Fruit fly (Drosophila melanogaster) whole organism, prepupa: Measurements from ENCODE around the gene CG3610.

Source experiments
- Blimp-1 ChIP-seq: fragments of 200-800 bp; sonication (Bioruptor generic); optimal IDR thresholded peaks from 3 replicates; lab custom pipeline; 2017; ENCODE audit warnings: missing biosample characterization, missing genetic modification characterization, mild to moderate bottlenecking, moderate library complexity, missing genetic modification reagents
- CG15336 ChIP-seq: fragments of 200-800 bp; sonication (Bioruptor generic); IDR thresholded peaks from 2 replicates; pipeline ENCODE4 v1.3.6; 2022; ENCODE audit warnings: missing biosample characterization, missing genetic modification characterization
- CG1621 ChIP-seq: fragments of 200-800 bp; sonication (Bioruptor generic); optimal IDR thresholded peaks from 3 replicates; lab custom pipeline; 2018; ENCODE audit warnings: missing biosample characterization, mild to moderate bottlenecking, missing genetic modification characterization
- CG16779 ChIP-seq: fragments of 200-800 bp; sonication (Bioruptor generic); optimal IDR thresholded peaks from 3 replicates; lab custom pipeline; 2017; ENCODE audit warnings: missing biosample characterization, mild to moderate bottlenecking, missing genetic modification characterization
- CG3032 ChIP-seq: fragments of 200-800 bp; optimal IDR thresholded peaks from 2 replicates; lab custom pipeline; 2019; ENCODE audit warnings: missing biosample characterization, mild to moderate bottlenecking, missing genetic modification characterization, moderate library complexity
- CG31627 ChIP-seq: fragments of 200-800 bp; sonication (Bioruptor generic); optimal IDR thresholded peaks from 3 replicates; lab custom pipeline; 2016; ENCODE audit warnings: missing biosample characterization, missing genetic modification characterization
- CG3919 ChIP-seq: fragments of 200-800 bp; sonication (Bioruptor generic); optimal IDR thresholded peaks from 3 replicates; lab custom pipeline; 2016; ENCODE audit warnings: missing biosample characterization, missing genetic modification characterization
- CG6163 ChIP-seq: fragments of 200-800 bp; sonication (Bioruptor generic); IDR thresholded peaks from 3 replicates; pipeline ENCODE4 v1.3.6; 2022; ENCODE audit warnings: missing biosample characterization, missing genetic modification characterization
- CG6792 ChIP-seq: fragments of 200-800 bp; sonication (Bioruptor generic); optimal IDR thresholded peaks from 3 replicates; lab custom pipeline; 2016; ENCODE audit warnings: missing biosample characterization, missing genetic modification characterization
- CG6808 ChIP-seq: fragments of 200-800 bp; sonication (Bioruptor generic); optimal IDR thresholded peaks from 3 replicates; lab custom pipeline; 2017; ENCODE audit warnings: missing biosample characterization, missing genetic modification characterization, mild to moderate bottlenecking, moderate library complexity, missing genetic modification reagents
- CG6854 ChIP-seq: fragments of 200-800 bp; sonication (Bioruptor generic); optimal IDR thresholded peaks from 2 replicates; lab custom pipeline; 2017; ENCODE audit warnings: missing biosample characterization, mild to moderate bottlenecking, missing genetic modification characterization
- CG8119 ChIP-seq: fragments of 200-800 bp; sonication (Bioruptor generic); IDR thresholded peaks from 3 replicates; pipeline ENCODE4 v1.3.6; 2022; ENCODE audit warnings: missing biosample characterization, missing genetic modification characterization
- CG8319 ChIP-seq: fragments of 200-800 bp; sonication (Bioruptor generic); optimal IDR thresholded peaks from 3 replicates; lab custom pipeline; 2016; ENCODE audit warnings: missing biosample characterization, missing genetic modification characterization
- CG8632 ChIP-seq: fragments of 200-800 bp; sonication (Bioruptor generic); optimal IDR thresholded peaks from 3 replicates; lab custom pipeline; 2016; ENCODE audit warnings: missing biosample characterization, missing genetic modification characterization
- CG9139 ChIP-seq: fragments of 200-800 bp; sonication (Bioruptor generic); optimal IDR thresholded peaks from 3 replicates; lab custom pipeline; 2017; ENCODE audit warnings: missing biosample characterization, mild to moderate bottlenecking, missing genetic modification characterization
- Eip78C ChIP-seq: fragments of 200-800 bp; sonication (Bioruptor generic); peaks from one replicate; lab custom pipeline; 2016; ENCODE audit warnings: missing biosample characterization, missing genetic modification characterization
- Eip93F ChIP-seq: fragments of 200-800 bp; sonication (Bioruptor generic); optimal IDR thresholded peaks from 2 replicates; lab custom pipeline; 2016; ENCODE audit warnings: missing biosample characterization, mild to moderate bottlenecking, missing genetic modification characterization
- Ets21C ChIP-seq: fragments of 200-800 bp; sonication (Bioruptor generic); optimal IDR thresholded peaks from 3 replicates; lab custom pipeline; 2016; ENCODE audit warnings: missing biosample characterization, missing genetic modification characterization
- Ets96B ChIP-seq: fragments of 200-800 bp; optimal IDR thresholded peaks from 2 replicates; lab custom pipeline; 2019; ENCODE audit warnings: missing biosample characterization, mild to moderate bottlenecking, missing genetic modification characterization, moderate library complexity
- Gug ChIP-seq: fragments of 200-800 bp; sonication (Bioruptor generic); IDR thresholded peaks from 2 replicates; pipeline ENCODE4 v1.3.6; 2022; ENCODE audit warnings: missing biosample characterization, missing genetic modification characterization
- Hr38 ChIP-seq: sonication (Bioruptor generic); optimal IDR thresholded peaks from 2 replicates; lab custom pipeline; 2016; ENCODE audit warnings: missing biosample characterization, missing genetic modification characterization
- Lpt ChIP-seq: fragments of 200-800 bp; sonication (Bioruptor generic); optimal IDR thresholded peaks from 3 replicates; lab custom pipeline; 2016; ENCODE audit warnings: missing biosample characterization, missing genetic modification characterization
- Smox ChIP-seq: fragments of 200-800 bp; sonication (Bioruptor generic); optimal IDR thresholded peaks from 3 replicates; lab custom pipeline; 2016; ENCODE audit warnings: missing biosample characterization, missing genetic modification characterization
- Sox102F ChIP-seq: fragments of 200-800 bp; sonication (Bioruptor generic); optimal IDR thresholded peaks from 2 replicates; lab custom pipeline; 2016; ENCODE audit warnings: missing biosample characterization, mild to moderate bottlenecking, missing genetic modification characterization
- Sox14 ChIP-seq: fragments of 200-800 bp; sonication (Bioruptor generic); optimal IDR thresholded peaks from 3 replicates; lab custom pipeline; 2016; ENCODE audit warnings: missing biosample characterization, missing genetic modification characterization
- Sox15 ChIP-seq: fragments of 200-800 bp; sonication (Bioruptor generic); optimal IDR thresholded peaks from 3 replicates; lab custom pipeline; 2016; ENCODE audit warnings: missing biosample characterization, missing genetic modification characterization
- dsx ChIP-seq: fragments of 200-800 bp; optimal IDR thresholded peaks from 3 replicates; lab custom pipeline; 2019; ENCODE audit warnings: missing biosample characterization, mild to moderate bottlenecking, missing genetic modification characterization, moderate library complexity; ENCODE audit not compliant: poor library complexity, severe bottlenecking
- eg ChIP-seq: fragments of 200-800 bp; sonication (Bioruptor generic); IDR thresholded peaks from 3 replicates; pipeline ENCODE4 v1.3.6; 2022; ENCODE audit warnings: missing biosample characterization, missing genetic modification characterization
- esn ChIP-seq: fragments of 200-800 bp; sonication (Bioruptor generic); optimal IDR thresholded peaks from 2 replicates; lab custom pipeline; 2016; ENCODE audit warnings: missing biosample characterization, mild to moderate bottlenecking, missing genetic modification characterization, moderate library complexity
- fd85E ChIP-seq: fragments of 200-800 bp; sonication (Bioruptor generic); optimal IDR thresholded peaks from 3 replicates; lab custom pipeline; 2016; ENCODE audit warnings: missing biosample characterization, missing genetic modification characterization
- fkh ChIP-seq: fragments of 200-800 bp; sonication (Bioruptor generic); optimal IDR thresholded peaks from 3 replicates; lab custom pipeline; 2017; ENCODE audit warnings: missing biosample characterization, mild to moderate bottlenecking, missing genetic modification characterization, moderate library complexity
- net ChIP-seq: fragments of 200-800 bp; sonication (Bioruptor generic); optimal IDR thresholded peaks from 3 replicates; lab custom pipeline; 2016; ENCODE audit warnings: missing biosample characterization, missing genetic modification characterization
- ss ChIP-seq, 2 experiments: fragments of 200-800 bp; sonication (Bioruptor generic); optimal IDR thresholded peaks; 2 replicates in 1 of 2; 3 replicates in 1 of 2; lab custom pipeline; 2017 to 2018; ENCODE audit warnings: mild to moderate bottlenecking in 2 of 2, missing biosample characterization in 2 of 2, missing genetic modification characterization in 2 of 2, moderate library complexity in 1 of 2
- topi ChIP-seq: fragments of 200-800 bp; sonication (Bioruptor generic); optimal IDR thresholded peaks from 3 replicates; lab custom pipeline; 2016; ENCODE audit warnings: missing biosample characterization, missing genetic modification characterization
- vri ChIP-seq: fragments of 200-800 bp; sonication (Bioruptor generic); optimal IDR thresholded peaks from 3 replicates; lab custom pipeline; 2016; ENCODE audit warnings: missing biosample characterization, mild to moderate bottlenecking, missing genetic modification characterization

The CG3610 gene

dm6 chr3R:14810703-14811102 is 34.1 kb upstream of the CG3610 start:
- TF ChIP-seq vri (GFP tag; lab: Kevin White, UChicago) (peak; percentile 43), CG6808 (GFP tag; lab: Kevin White, UChicago) (no peak)

- TF ChIP-seq Hr38 (GFP tag; lab: Kevin White, UChicago) (no peak), Ets21C (GFP tag; lab: Kevin White, UChicago) (no peak), dsx (GFP tag; lab: Kevin White, UChicago) (peak; percentile 25), Sox14 (GFP tag; lab: Kevin White, UChicago) (peak; percentile 20), Lpt (peak; percentile 36), fd85E (GFP tag; lab: Kevin White, UChicago) (no peak), CG9139 (peak; percentile 20), vri (GFP tag; lab: Kevin White, UChicago) (peak; percentile 80), CG1621 (tag; lab: Kevin White, UChicago) (peak; percentile 49), net (GFP tag; lab: Kevin White, UChicago) (peak; percentile 30), CG8632 (GFP tag; lab: Kevin White, UChicago) (no peak), CG16779 (peak; percentile 20), Gug (no peak), Blimp-1 (peak; percentile 66), CG15336 (peak; percentile 20; the same call in 1 of the 2 replicates), CG6854 (GFP tag; lab: Kevin White, UChicago) (peak; percentile 32), eg (GFP tag; lab: Robert Waterston, UW) (peak; percentile 8; the same call in 1 of the 3 replicates), Eip93F (GFP tag; lab: Kevin White, UChicago) (peak; percentile 25), CG6163 (GFP tag; lab: Robert Waterston, UW) (peak; percentile 48; the same call in 2 of the 3 replicates), ss (GFP tag; optimal IDR thresholded peaks at IDR 0.05; lab: Kevin White, UChicago) (peak; percentile 8 to 36), fkh (GFP tag; lab: Kevin White, UChicago) (peak; percentile 51), CG3032 (tag; lab: Kevin White, UChicago) (no peak), CG3919 (GFP tag; lab: Kevin White, UChicago) (peak; percentile 45), Sox102F (GFP tag; lab: Kevin White, UChicago) (peak; percentile 38), esn (GFP tag; lab: Kevin White, UChicago) (peak; percentile 5), Eip78C (GFP tag; lab: Kevin White, UChicago) (peak; percentile 76)
Observed at dm6 chr3R:14817721-14818215, 27.1 kb upstream of the CG3610 start.

dm6 chr3R:14819711-14820153 is 25.1 kb upstream of the CG3610 start:
- TF ChIP-seq ss (GFP tag; optimal IDR thresholded peaks at IDR 0.05; lab: Kevin White, UChicago) (peak in 1 of 2 experiments; percentile 13), vri (GFP tag; lab: Kevin White, UChicago) (peak; percentile 82), CG6163 (GFP tag; lab: Robert Waterston, UW) (peak; percentile 47; the same call in 1 of the 3 replicates), topi (GFP tag; lab: Kevin White, UChicago) (no peak), Lpt (peak; percentile 1), CG8319 (no peak), dsx (GFP tag; lab: Kevin White, UChicago) (peak; percentile 8), eg (GFP tag; lab: Robert Waterston, UW) (peak; percentile 42; the same call in 2 of the 3 replicates), Ets96B (peak; percentile 3), fkh (GFP tag; lab: Kevin White, UChicago) (peak; percentile 50), Eip78C (GFP tag; lab: Kevin White, UChicago) (peak; percentile 76), CG15336 (peak; percentile 61), CG3919 (GFP tag; lab: Kevin White, UChicago) (peak; percentile 23), Sox15 (GFP tag; lab: Kevin White, UChicago) (no peak), CG6792 (GFP tag; lab: Kevin White, UChicago) (no peak), CG8119 (peak; percentile 45; the same call in 1 of the 3 replicates), CG31627 (GFP tag; lab: Kevin White, UChicago) (no peak), Smox (GFP tag; lab: Kevin White, UChicago) (no peak)
- TF ChIP-seq, all 60 proteins: peak for 12
